Fruit fly (Drosophila melanogaster) whole organism, prepupa: ENCODE measurements around the gene eRF1.
A peak's percentile ranks its signal among the peaks of the same experiment; 100 is the strongest.

Source experiments
- Blimp-1 ChIP-seq: fragments of 200-800 bp; sonication (Bioruptor generic); optimal IDR thresholded peaks from 3 replicates; lab custom pipeline; 2017; ENCODE audit warnings: missing biosample characterization, missing genetic modification characterization, mild to moderate bottlenecking, moderate library complexity, missing genetic modification reagents
- CG10631 ChIP-seq: fragments of 200-800 bp; sonication (Bioruptor generic); optimal IDR thresholded peaks from 2 replicates; lab custom pipeline; 2016; ENCODE audit warnings: missing biosample characterization, missing genetic modification characterization
- CG11294 ChIP-seq: fragments of 200-800 bp; sonication (Bioruptor generic); IDR thresholded peaks from 2 replicates; pipeline ENCODE4 v1.3.6; 2022; ENCODE audit warnings: missing biosample characterization, missing genetic modification characterization
- CG11762 ChIP-seq: fragments of 200-800 bp; sonication (Bioruptor generic); optimal IDR thresholded peaks from 3 replicates; lab custom pipeline; 2016; ENCODE audit warnings: missing biosample characterization, missing genetic modification characterization; ENCODE audit not compliant: insufficient read depth
- CG11902 ChIP-seq: fragments of 200-800 bp; sonication (Bioruptor generic); optimal IDR thresholded peaks from 3 replicates; lab custom pipeline; 2016; ENCODE audit warnings: missing biosample characterization, missing genetic modification characterization
- CG15336 ChIP-seq: fragments of 200-800 bp; sonication (Bioruptor generic); IDR thresholded peaks from 2 replicates; pipeline ENCODE4 v1.3.6; 2022; ENCODE audit warnings: missing biosample characterization, missing genetic modification characterization
- CG31627 ChIP-seq: fragments of 200-800 bp; sonication (Bioruptor generic); optimal IDR thresholded peaks from 3 replicates; lab custom pipeline; 2016; ENCODE audit warnings: missing biosample characterization, missing genetic modification characterization
- CG32006 ChIP-seq: fragments of 200-800 bp; sonication (Bioruptor generic); optimal IDR thresholded peaks from 3 replicates; lab custom pipeline; 2017; ENCODE audit warnings: missing biosample characterization, mild to moderate bottlenecking, missing genetic modification characterization
- CG34406 ChIP-seq: fragments of 200-800 bp; sonication (Bioruptor generic); optimal IDR thresholded peaks from 3 replicates; lab custom pipeline; 2016; ENCODE audit warnings: missing biosample characterization, missing genetic modification characterization
- CG3919 ChIP-seq: fragments of 200-800 bp; sonication (Bioruptor generic); optimal IDR thresholded peaks from 3 replicates; lab custom pipeline; 2016; ENCODE audit warnings: missing biosample characterization, missing genetic modification characterization
- CG6163 ChIP-seq: fragments of 200-800 bp; sonication (Bioruptor generic); IDR thresholded peaks from 3 replicates; pipeline ENCODE4 v1.3.6; 2022; ENCODE audit warnings: missing biosample characterization, missing genetic modification characterization
- CG6276 ChIP-seq: fragments of 200-800 bp; sonication (Bioruptor generic); optimal IDR thresholded peaks from 2 replicates; lab custom pipeline; 2017; ENCODE audit warnings: missing biosample characterization, mild to moderate bottlenecking, missing genetic modification characterization
- CG6792 ChIP-seq: fragments of 200-800 bp; sonication (Bioruptor generic); optimal IDR thresholded peaks from 3 replicates; lab custom pipeline; 2016; ENCODE audit warnings: missing biosample characterization, missing genetic modification characterization
- CG6808 ChIP-seq: fragments of 200-800 bp; sonication (Bioruptor generic); optimal IDR thresholded peaks from 3 replicates; lab custom pipeline; 2017; ENCODE audit warnings: missing biosample characterization, missing genetic modification characterization, mild to moderate bottlenecking, moderate library complexity, missing genetic modification reagents
- CG6854 ChIP-seq: fragments of 200-800 bp; sonication (Bioruptor generic); optimal IDR thresholded peaks from 2 replicates; lab custom pipeline; 2017; ENCODE audit warnings: missing biosample characterization, mild to moderate bottlenecking, missing genetic modification characterization
- CG7368 ChIP-seq: fragments of 200-800 bp; sonication (Bioruptor generic); optimal IDR thresholded peaks from 3 replicates; lab custom pipeline; 2016; ENCODE audit warnings: missing biosample characterization, missing genetic modification characterization
- CG8119 ChIP-seq: fragments of 200-800 bp; sonication (Bioruptor generic); IDR thresholded peaks from 3 replicates; pipeline ENCODE4 v1.3.6; 2022; ENCODE audit warnings: missing biosample characterization, missing genetic modification characterization
- CG8632 ChIP-seq: fragments of 200-800 bp; sonication (Bioruptor generic); optimal IDR thresholded peaks from 3 replicates; lab custom pipeline; 2016; ENCODE audit warnings: missing biosample characterization, missing genetic modification characterization
- CG9139 ChIP-seq: fragments of 200-800 bp; sonication (Bioruptor generic); optimal IDR thresholded peaks from 3 replicates; lab custom pipeline; 2017; ENCODE audit warnings: missing biosample characterization, mild to moderate bottlenecking, missing genetic modification characterization
- Eip75B ChIP-seq: fragments of 200-800 bp; sonication (Bioruptor generic); optimal IDR thresholded peaks from 3 replicates; lab custom pipeline; 2016; ENCODE audit warnings: missing biosample characterization, missing genetic modification characterization
- Eip78C ChIP-seq: fragments of 200-800 bp; sonication (Bioruptor generic); peaks from one replicate; lab custom pipeline; 2016; ENCODE audit warnings: missing biosample characterization, missing genetic modification characterization
- Ets21C ChIP-seq: fragments of 200-800 bp; sonication (Bioruptor generic); optimal IDR thresholded peaks from 3 replicates; lab custom pipeline; 2016; ENCODE audit warnings: missing biosample characterization, missing genetic modification characterization
- Ets96B ChIP-seq: fragments of 200-800 bp; optimal IDR thresholded peaks from 2 replicates; lab custom pipeline; 2019; ENCODE audit warnings: missing biosample characterization, mild to moderate bottlenecking, missing genetic modification characterization, moderate library complexity
- Hr39 ChIP-seq: fragments of 200-800 bp; sonication (Bioruptor generic); optimal IDR thresholded peaks from 2 replicates; lab custom pipeline; 2016; ENCODE audit warnings: missing biosample characterization, missing genetic modification characterization
- Hr4 ChIP-seq: fragments of 200-800 bp; sonication (Bioruptor generic); optimal IDR thresholded peaks from 3 replicates; lab custom pipeline; 2016; ENCODE audit warnings: missing biosample characterization, missing genetic modification characterization
- Lpt ChIP-seq: fragments of 200-800 bp; sonication (Bioruptor generic); optimal IDR thresholded peaks from 3 replicates; lab custom pipeline; 2016; ENCODE audit warnings: missing biosample characterization, missing genetic modification characterization
- Met ChIP-seq: fragments of 200-800 bp; sonication (Bioruptor generic); optimal IDR thresholded peaks from 3 replicates; lab custom pipeline; 2016; ENCODE audit warnings: missing biosample characterization, missing genetic modification characterization
- Sox102F ChIP-seq: fragments of 200-800 bp; sonication (Bioruptor generic); optimal IDR thresholded peaks from 2 replicates; lab custom pipeline; 2016; ENCODE audit warnings: missing biosample characterization, mild to moderate bottlenecking, missing genetic modification characterization
- Sox15 ChIP-seq: fragments of 200-800 bp; sonication (Bioruptor generic); optimal IDR thresholded peaks from 3 replicates; lab custom pipeline; 2016; ENCODE audit warnings: missing biosample characterization, missing genetic modification characterization
- achi ChIP-seq: fragments of 200-800 bp; sonication (Bioruptor generic); optimal IDR thresholded peaks from 3 replicates; lab custom pipeline; 2016; ENCODE audit warnings: missing biosample characterization, missing genetic modification characterization
- acj6 ChIP-seq: fragments of 200-800 bp; sonication (Bioruptor generic); optimal IDR thresholded peaks from 3 replicates; lab custom pipeline; 2016; ENCODE audit warnings: missing biosample characterization, missing genetic modification characterization
- cyc ChIP-seq: fragments of 200-800 bp; sonication (Bioruptor generic); optimal IDR thresholded peaks from 3 replicates; lab custom pipeline; 2016; ENCODE audit warnings: missing biosample characterization, missing genetic modification characterization
- dac ChIP-seq: fragments of 200-800 bp; sonication (Bioruptor generic); optimal IDR thresholded peaks from 2 replicates; lab custom pipeline; 2017; ENCODE audit warnings: missing biosample characterization, mild to moderate bottlenecking, missing genetic modification characterization
- dsx ChIP-seq: fragments of 200-800 bp; optimal IDR thresholded peaks from 3 replicates; lab custom pipeline; 2019; ENCODE audit warnings: missing biosample characterization, mild to moderate bottlenecking, missing genetic modification characterization, moderate library complexity; ENCODE audit not compliant: poor library complexity, severe bottlenecking
- eg ChIP-seq: fragments of 200-800 bp; sonication (Bioruptor generic); IDR thresholded peaks from 3 replicates; pipeline ENCODE4 v1.3.6; 2022; ENCODE audit warnings: missing biosample characterization, missing genetic modification characterization
- esn ChIP-seq: fragments of 200-800 bp; sonication (Bioruptor generic); optimal IDR thresholded peaks from 2 replicates; lab custom pipeline; 2016; ENCODE audit warnings: missing biosample characterization, mild to moderate bottlenecking, missing genetic modification characterization, moderate library complexity
- fd59A ChIP-seq: fragments of 200-800 bp; sonication (Bioruptor generic); optimal IDR thresholded peaks from 2 replicates; lab custom pipeline; 2017; ENCODE audit warnings: missing biosample characterization, mild to moderate bottlenecking, missing genetic modification characterization, missing genetic modification reagents
- lz ChIP-seq: fragments of 200-800 bp; sonication (Bioruptor generic); optimal IDR thresholded peaks from 3 replicates; lab custom pipeline; 2016; ENCODE audit warnings: missing biosample characterization, missing genetic modification characterization
- net ChIP-seq: fragments of 200-800 bp; sonication (Bioruptor generic); optimal IDR thresholded peaks from 3 replicates; lab custom pipeline; 2016; ENCODE audit warnings: missing biosample characterization, missing genetic modification characterization
- pdm3 ChIP-seq: fragments of 200-800 bp; sonication (Bioruptor generic); optimal IDR thresholded peaks from 3 replicates; lab custom pipeline; 2016; ENCODE audit warnings: missing biosample characterization, missing genetic modification characterization
- salr ChIP-seq, 2 experiments: fragments of 200-800 bp; sonication (Bioruptor generic); optimal IDR thresholded peaks; 3 replicates each; lab custom pipeline; 2016 to 2018; ENCODE audit warnings: missing biosample characterization in 2 of 2, missing genetic modification characterization in 2 of 2, mild to moderate bottlenecking in 1 of 2
- spab ChIP-seq: fragments of 200-800 bp; sonication (Bioruptor generic); optimal IDR thresholded peaks from 2 replicates; lab custom pipeline; 2017; ENCODE audit warnings: missing biosample characterization, mild to moderate bottlenecking, missing genetic modification characterization, missing genetic modification reagents
- ss ChIP-seq, 2 experiments: fragments of 200-800 bp; sonication (Bioruptor generic); optimal IDR thresholded peaks; 2 replicates in 1 of 2; 3 replicates in 1 of 2; lab custom pipeline; 2017 to 2018; ENCODE audit warnings: mild to moderate bottlenecking in 2 of 2, missing biosample characterization in 2 of 2, missing genetic modification characterization in 2 of 2, moderate library complexity in 1 of 2
- topi ChIP-seq: fragments of 200-800 bp; sonication (Bioruptor generic); optimal IDR thresholded peaks from 3 replicates; lab custom pipeline; 2016; ENCODE audit warnings: missing biosample characterization, missing genetic modification characterization
- vri ChIP-seq: fragments of 200-800 bp; sonication (Bioruptor generic); optimal IDR thresholded peaks from 3 replicates; lab custom pipeline; 2016; ENCODE audit warnings: missing biosample characterization, mild to moderate bottlenecking, missing genetic modification characterization

Gene eRF1

dm6 chr3L:20401026-20401912, 53.1 kb downstream of the eRF1 start, which contains the start of gene trbl (continued):
- TF ChIP-seq CG8119 (GFP tag; lab: Robert Waterston, UW) (peak; percentile 40; the same call in 2 of the 3 replicates), achi (peak; percentile 15), CG32006 (GFP tag; lab: Kevin White, UChicago) (no peak), Hr39 (GFP tag; lab: Kevin White, UChicago) (no peak)

- peak; percentile 62 for TF ChIP-seq CG11902 (GFP tag; lab: Kevin White, UChicago)
- peak; percentile 51 for TF ChIP-seq Sox102F
- no peak for TF ChIP-seq CG8119 (GFP tag; lab: Robert Waterston, UW)
- peak; percentile 66 for TF ChIP-seq achi
- TF ChIP-seq topi (GFP tag; lab: Kevin White, UChicago), result peak; percentile 60
- peak; percentile 76 for TF ChIP-seq CG6808 (GFP tag; lab: Kevin White, UChicago)
- peak; percentile 72 for TF ChIP-seq CG6792
- peak; percentile 83 for TF ChIP-seq Ets96B (tag; lab: Kevin White, UChicago)
- TF ChIP-seq CG9139, result peak; percentile 73
- peak; percentile 62 for TF ChIP-seq Met (GFP tag; lab: Kevin White, UChicago)
- peak; percentile 72 for TF ChIP-seq fd59A (GFP tag; lab: Kevin White, UChicago)
- peak; percentile 91 for TF ChIP-seq Eip78C (GFP tag; lab: Kevin White, UChicago)
- TF ChIP-seq CG11762, result peak; percentile 46
- peak; percentile 77 for TF ChIP-seq CG6163 (GFP tag; lab: Robert Waterston, UW)
- TF ChIP-seq CG7368, result peak; percentile 55
- no peak for TF ChIP-seq dac (GFP tag; lab: Kevin White, UChicago)
- TF ChIP-seq CG31627 (GFP tag; lab: Kevin White, UChicago), result peak; percentile 64
- TF ChIP-seq pdm3 (GFP tag; lab: Kevin White, UChicago), result peak; percentile 65
- TF ChIP-seq CG6276, result no peak
- TF ChIP-seq Blimp-1, result no peak
- TF ChIP-seq Ets21C (GFP tag; lab: Kevin White, UChicago), result peak; percentile 46
- peak; percentile 39 for TF ChIP-seq CG10631 (GFP tag; lab: Kevin White, UChicago)
- TF ChIP-seq lz (GFP tag; lab: Kevin White, UChicago), result peak; percentile 68
- TF ChIP-seq net (GFP tag; lab: Kevin White, UChicago), result peak; percentile 17
- TF ChIP-seq acj6, result peak; percentile 73
- peak; percentile 25; the same call in 1 of the 2 replicates for TF ChIP-seq CG15336 (GFP tag; lab: Robert Waterston, UW)
- peak; percentile 86 for TF ChIP-seq dsx (GFP tag; lab: Kevin White, UChicago)
- TF ChIP-seq vri (GFP tag; lab: Kevin White, UChicago), result peak; percentile 49
- TF ChIP-seq spab (GFP tag; lab: Kevin White, UChicago), result peak; percentile 73
- peak; percentile 69 for TF ChIP-seq Eip75B (GFP tag; lab: Kevin White, UChicago)
- TF ChIP-seq CG3919 (GFP tag; lab: Kevin White, UChicago), result peak; percentile 56
- TF ChIP-seq eg (GFP tag; lab: Robert Waterston, UW), result no peak
- no peak for TF ChIP-seq Lpt
- peak; percentile 55 to 86 for TF ChIP-seq ss (GFP tag; optimal IDR thresholded peaks at IDR 0.05; lab: Kevin White, UChicago)
- TF ChIP-seq CG8632 (GFP tag; lab: Kevin White, UChicago), result peak; percentile 49
- TF ChIP-seq Hr4 (GFP tag; lab: Kevin White, UChicago), result no peak
- TF ChIP-seq salr (GFP tag; optimal IDR thresholded peaks at IDR 0.05; lab: Kevin White, UChicago), result peak in 1 of 2 experiments; percentile 57
- peak; percentile 53 for TF ChIP-seq cyc
- TF ChIP-seq esn (GFP tag; lab: Kevin White, UChicago), result peak; percentile 54
- TF ChIP-seq CG34406 (GFP tag; lab: Kevin White, UChicago), result peak; percentile 60
- TF ChIP-seq Hr39 (GFP tag; lab: Kevin White, UChicago), result peak; percentile 70
- TF ChIP-seq CG6854, result no peak
- TF ChIP-seq CG11294, result no peak
- TF ChIP-seq Sox15 (GFP tag; lab: Kevin White, UChicago), result peak; percentile 24
Observed at dm6 chr3L:20402665-20403492, 54.7 kb downstream of the eRF1 start.
